Fruit fly (Drosophila melanogaster) whole organism, embryonic: ENCODE measurements around the gene Snr1.
A peak's percentile ranks its signal among the peaks of the same experiment; 100 is the strongest.

Source experiments
- Atf6 ChIP-seq: fragments of 200-800 bp; sonication (Bioruptor generic); IDR thresholded peaks from 2 replicates; pipeline ENCODE4 v1.3.6; 2022; ENCODE audit warnings: missing biosample characterization, missing genetic modification characterization
- Awh ChIP-seq: fragments of 200-800 bp; sonication (Bioruptor generic); IDR thresholded peaks from 2 replicates; pipeline ENCODE4, ENCODE4 v1.3.6; 2022; ENCODE audit warnings: missing biosample characterization, missing genetic modification characterization
- CG10267 ChIP-seq: fragments of 200-800 bp; sonication (Bioruptor generic); optimal IDR thresholded peaks from 2 replicates; lab custom pipeline; 2018; ENCODE audit warnings: missing biosample characterization, mild to moderate bottlenecking, missing genetic modification characterization, moderate library complexity
- CG10366 ChIP-seq: fragments of 200-800 bp; sonication (Bioruptor generic); IDR thresholded peaks from 2 replicates; pipeline ENCODE4 v1.3.6; 2022; ENCODE audit warnings: missing biosample characterization, missing genetic modification characterization
- CG11398 ChIP-seq: fragments of 200-800 bp; sonication (Bioruptor generic); optimal IDR thresholded peaks from 2 replicates; lab custom pipeline; 2016; ENCODE audit warnings: missing biosample characterization, missing genetic modification characterization
- CG11504 ChIP-seq: fragments of 200-800 bp; sonication (Bioruptor generic); optimal IDR thresholded peaks from 3 replicates; lab custom pipeline; 2019; ENCODE audit warnings: missing biosample characterization, mild to moderate bottlenecking, missing genetic modification characterization, moderate library complexity
- CG12299 ChIP-seq: fragments of 200-800 bp; sonication (Bioruptor generic); optimal IDR thresholded peaks from 2 replicates; lab custom pipeline; 2018; ENCODE audit warnings: missing biosample characterization, mild to moderate bottlenecking, missing genetic modification characterization
- CG13287 ChIP-seq: fragments of 200-800 bp; sonication (Bioruptor generic); IDR thresholded peaks from 2 replicates; pipeline ENCODE4 v1.3.6; 2022; ENCODE audit warnings: missing biosample characterization, missing genetic modification characterization; ENCODE audit not compliant: partially characterized antibody
- CG13424 ChIP-seq: fragments of 200-800 bp; sonication (Bioruptor generic); optimal IDR thresholded peaks from 2 replicates; lab custom pipeline; 2019; ENCODE audit warnings: missing biosample characterization, mild to moderate bottlenecking, missing genetic modification characterization, moderate library complexity
- CG14050 ChIP-seq: fragments of 200-800 bp; sonication (Bioruptor generic); IDR thresholded peaks from 3 replicates; pipeline ENCODE4 v1.3.6; 2022; ENCODE audit warnings: missing biosample characterization, missing genetic modification characterization
- CG14710 ChIP-seq: fragments of 200-800 bp; sonication (Bioruptor generic); optimal IDR thresholded peaks from 3 replicates; lab custom pipeline; 2019; ENCODE audit warnings: missing biosample characterization, mild to moderate bottlenecking, missing genetic modification characterization, moderate library complexity
- CG1529 ChIP-seq: fragments of 200-800 bp; sonication (Bioruptor generic); optimal IDR thresholded peaks from 3 replicates; lab custom pipeline; 2018; ENCODE audit warnings: missing biosample characterization, missing genetic modification characterization
- CG17328 ChIP-seq: fragments of 200-800 bp; sonication (Bioruptor generic); IDR thresholded peaks from 2 replicates; pipeline ENCODE4 v1.3.6; 2022; ENCODE audit warnings: missing biosample characterization, missing genetic modification characterization
- CG17802 ChIP-seq: fragments of 200-800 bp; sonication (Bioruptor generic); optimal IDR thresholded peaks from 2 replicates; lab custom pipeline; 2018; ENCODE audit warnings: missing biosample characterization, mild to moderate bottlenecking, missing genetic modification characterization, moderate library complexity
- CG17829 ChIP-seq: fragments of 200-800 bp; optimal IDR thresholded peaks from 2 replicates; lab custom pipeline; 2019; ENCODE audit warnings: missing biosample characterization, mild to moderate bottlenecking, missing genetic modification characterization, moderate library complexity
- CG2120 ChIP-seq: fragments of 200-800 bp; sonication (Bioruptor generic); optimal IDR thresholded peaks from 3 replicates; lab custom pipeline; 2016; ENCODE audit warnings: missing biosample characterization, missing genetic modification characterization
- CG2712 ChIP-seq: fragments of 200-800 bp; optimal IDR thresholded peaks from 3 replicates; lab custom pipeline; 2019; ENCODE audit warnings: missing biosample characterization, mild to moderate bottlenecking, missing genetic modification characterization, moderate library complexity
- CG30020 ChIP-seq: fragments of 200-800 bp; optimal IDR thresholded peaks from 2 replicates; lab custom pipeline; 2019; ENCODE audit warnings: missing biosample characterization, mild to moderate bottlenecking, missing genetic modification characterization, moderate library complexity
- CG33213 ChIP-seq: fragments of 200-800 bp; sonication (Bioruptor generic); optimal IDR thresholded peaks from 3 replicates; lab custom pipeline; 2016; ENCODE audit warnings: missing biosample characterization, missing genetic modification characterization
- CG34422 ChIP-seq: fragments of 200-800 bp; sonication (Bioruptor generic); IDR thresholded peaks from 3 replicates; pipeline ENCODE4 v1.3.6; 2022; ENCODE audit warnings: missing biosample characterization, missing genetic modification characterization
- CG4360 ChIP-seq: fragments of 200-800 bp; sonication (Bioruptor generic); IDR thresholded peaks from 2 replicates; pipeline ENCODE4 v1.3.6; 2022; ENCODE audit warnings: missing biosample characterization, missing genetic modification characterization
- CG7372 ChIP-seq: fragments of 200-800 bp; sonication (Bioruptor generic); IDR thresholded peaks from 2 replicates; pipeline ENCODE4 v1.3.6; 2022; ENCODE audit warnings: missing biosample characterization, missing genetic modification characterization
- CG8290 ChIP-seq, 3 experiments: fragments of 200-800 bp; sonication (Bioruptor generic); optimal IDR thresholded peaks; 2 replicates each; lab custom pipeline; 2016 to 2019; ENCODE audit warnings: missing biosample characterization in 3 of 3, missing genetic modification characterization in 3 of 3, mild to moderate bottlenecking in 2 of 3, moderate library complexity in 1 of 3
- CG8924 ChIP-seq: fragments of 200-800 bp; optimal IDR thresholded peaks from 3 replicates; lab custom pipeline; 2019; ENCODE audit warnings: missing biosample characterization, mild to moderate bottlenecking, missing genetic modification characterization, moderate library complexity
- Ets65A ChIP-seq: fragments of 200-800 bp; sonication (Bioruptor generic); peaks from one replicate; lab custom pipeline; 2016; ENCODE audit warnings: missing biosample characterization, missing genetic modification characterization
- HLH4C ChIP-seq: fragments of 200-800 bp; sonication (Bioruptor generic); IDR thresholded peaks from 3 replicates; pipeline ENCODE4 v1.3.6; 2022; ENCODE audit warnings: missing biosample characterization, missing genetic modification characterization; ENCODE audit not compliant: partially characterized antibody
- Jarid2 ChIP-seq: fragments of 200-800 bp; sonication (Bioruptor generic); optimal IDR thresholded peaks from 3 replicates; lab custom pipeline; 2017; ENCODE audit warnings: mild to moderate bottlenecking, missing biosample characterization, missing genetic modification reagents, missing genetic modification characterization
- MESR4 ChIP-seq: fragments of 200-800 bp; sonication (Bioruptor generic); optimal IDR thresholded peaks from 2 replicates; lab custom pipeline; 2018; ENCODE audit warnings: missing biosample characterization, mild to moderate bottlenecking, missing genetic modification characterization, moderate library complexity
- Oaz ChIP-seq: fragments of 200-800 bp; sonication (Bioruptor generic); IDR thresholded peaks from 2 replicates; pipeline ENCODE4 v1.3.6; 2022; ENCODE audit warnings: missing biosample characterization, missing genetic modification characterization
- Scr ChIP-seq: fragments of 200-800 bp; sonication (Bioruptor generic); IDR thresholded peaks from 2 replicates; pipeline ENCODE4 v1.3.6; 2022; ENCODE audit warnings: missing biosample characterization, missing genetic modification characterization; ENCODE audit not compliant: partially characterized antibody
- Sox100B ChIP-seq: fragments of 200-800 bp; sonication (Bioruptor generic); optimal IDR thresholded peaks from 3 replicates; lab custom pipeline; 2018; ENCODE audit warnings: missing biosample characterization, mild to moderate bottlenecking, missing genetic modification characterization
- Ssrp ChIP-seq: fragments of 200-800 bp; sonication (Bioruptor generic); optimal IDR thresholded peaks from 2 replicates; lab custom pipeline; 2018; ENCODE audit warnings: missing biosample characterization, mild to moderate bottlenecking, missing genetic modification characterization, moderate library complexity
- Vsx1 ChIP-seq: fragments of 200-800 bp; sonication (Bioruptor generic); optimal IDR thresholded peaks from 2 replicates; lab custom pipeline; 2017; ENCODE audit warnings: missing biosample characterization, mild to moderate bottlenecking, missing genetic modification characterization, missing genetic modification reagents
- bsh ChIP-seq, 2 experiments: fragments of 200-800 bp; sonication (Bioruptor generic); optimal IDR thresholded peaks; 2 replicates each; lab custom pipeline; 2017 to 2018; ENCODE audit warnings: mild to moderate bottlenecking in 2 of 2, missing biosample characterization in 2 of 2, missing genetic modification characterization in 2 of 2, moderate library complexity in 1 of 2
- ci ChIP-seq: fragments of 200-800 bp; sonication (Bioruptor generic); IDR thresholded peaks from 3 replicates; pipeline ENCODE4 v1.3.6; 2022; ENCODE audit warnings: missing biosample characterization, missing genetic modification characterization
- dmrt11E ChIP-seq: fragments of 200-800 bp; sonication (Bioruptor generic); optimal IDR thresholded peaks from 3 replicates; lab custom pipeline; 2018; ENCODE audit warnings: missing biosample characterization, mild to moderate bottlenecking, missing genetic modification characterization, moderate library complexity
- gro ChIP-seq: fragments of 200-800 bp; sonication (Bioruptor generic); optimal IDR thresholded peaks from 2 replicates; lab custom pipeline; 2016; ENCODE audit warnings: missing biosample characterization, missing genetic modification characterization
- hb ChIP-seq: fragments of 200-800 bp; sonication (Bioruptor generic); IDR thresholded peaks from 3 replicates; pipeline ENCODE4 v1.3.6; 2022; ENCODE audit warnings: missing biosample characterization, missing genetic modification characterization; ENCODE audit not compliant: partially characterized antibody
- lola ChIP-seq, 3 experiments: fragments of >200 bp in 2 of 3; fragments of 200-800 bp in 1 of 3; sonication (Bioruptor generic) in 1 of 3; optimal IDR thresholded peaks; 2 replicates each; lab custom pipeline; 2017 to 2019; ENCODE audit warnings: missing biosample characterization in 3 of 3, missing genetic modification characterization in 3 of 3, mild to moderate bottlenecking in 1 of 3, moderate library complexity in 1 of 3
- oc ChIP-seq: fragments of 200-800 bp; sonication (Bioruptor generic); optimal IDR thresholded peaks from 2 replicates; lab custom pipeline; 2018; ENCODE audit warnings: missing biosample characterization, mild to moderate bottlenecking, missing genetic modification characterization, moderate library complexity
- onecut ChIP-seq: fragments of 200-800 bp; sonication (Bioruptor generic); IDR thresholded peaks from 2 replicates; pipeline ENCODE4 v1.3.6; 2022; ENCODE audit warnings: missing biosample characterization, missing genetic modification characterization
- phol ChIP-seq: fragments of 200-800 bp; sonication (Bioruptor generic); optimal IDR thresholded peaks from 3 replicates; lab custom pipeline; 2018; ENCODE audit warnings: missing biosample characterization, mild to moderate bottlenecking, missing genetic modification characterization, moderate library complexity
- pzg ChIP-seq: fragments of 200-800 bp; sonication (Bioruptor generic); optimal IDR thresholded peaks from 3 replicates; lab custom pipeline; 2018; ENCODE audit warnings: missing biosample characterization, mild to moderate bottlenecking, missing genetic modification characterization, moderate library complexity
- ranshi ChIP-seq: fragments of 200-800 bp; sonication (Bioruptor generic); IDR thresholded peaks from 2 replicates; pipeline ENCODE4 v1.3.6; 2022; ENCODE audit warnings: missing biosample characterization, missing genetic modification characterization
- row ChIP-seq: fragments of 200-800 bp; sonication (Bioruptor generic); IDR thresholded peaks from 3 replicates; pipeline ENCODE4 v1.3.6; 2022; ENCODE audit warnings: missing biosample characterization, missing genetic modification characterization
- zf30C ChIP-seq: fragments of 200-800 bp; sonication (Bioruptor generic); optimal IDR thresholded peaks from 3 replicates; lab custom pipeline; 2018; ENCODE audit warnings: missing biosample characterization, mild to moderate bottlenecking, missing genetic modification characterization

Snr1 gene

DNA sequence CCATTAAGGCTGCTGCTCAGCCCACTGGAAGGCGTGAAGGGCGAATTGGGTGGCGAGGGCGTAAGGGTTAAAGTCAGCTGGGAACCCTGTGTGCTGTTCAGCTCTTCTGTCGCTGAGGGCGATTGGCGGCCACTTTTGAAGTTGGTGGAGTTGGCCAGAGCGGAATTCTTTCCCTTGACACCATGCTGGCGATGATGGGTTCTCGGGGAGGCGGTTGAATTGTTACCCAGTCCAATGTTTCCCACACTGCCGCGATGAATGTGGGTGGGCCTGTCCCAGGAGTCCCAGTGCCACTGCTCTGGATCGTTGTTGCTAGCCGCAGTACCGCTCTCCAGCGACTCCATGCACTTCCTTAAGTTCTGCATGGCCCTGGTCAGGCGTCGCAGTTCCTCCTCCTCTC is 12.1 kb downstream of the Snr1 start:
- TF ChIP-seq CG12299 (tag; lab: Kevin White, UChicago) (no peak), Ets65A (GFP tag; lab: Kevin White, UChicago) (peak; percentile 82)

DNA sequence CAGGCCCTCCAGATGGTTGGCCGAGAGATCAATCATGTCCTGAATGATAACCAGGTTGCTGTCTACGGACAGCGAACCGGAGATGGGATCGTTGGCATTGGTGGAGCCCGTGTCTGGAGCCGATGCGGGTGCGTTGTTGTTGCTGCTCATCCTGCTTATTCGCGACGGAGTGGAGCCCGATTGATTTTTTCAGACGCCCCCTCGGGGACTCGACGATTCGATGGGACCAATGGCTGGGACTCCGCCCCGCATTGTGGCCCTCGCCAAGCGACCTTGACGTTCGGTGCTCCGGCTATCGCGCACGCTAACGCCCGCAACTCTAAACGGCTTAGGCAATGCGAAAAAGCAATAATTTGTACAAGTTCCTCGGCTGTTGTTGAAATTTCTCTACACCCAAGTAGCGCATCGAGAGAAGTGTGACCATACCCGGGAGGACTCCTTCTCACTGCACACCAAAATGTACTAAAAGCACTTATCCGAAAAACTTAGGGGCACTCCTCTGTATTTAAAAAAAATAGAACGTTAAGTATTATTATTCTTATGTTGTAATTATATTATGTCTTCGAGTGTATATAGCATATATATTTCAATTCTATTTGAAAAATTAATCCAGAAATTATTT is 12.9 kb downstream of the Snr1 start, which contains the start of gene ksr:
Gene ksr, minus strand, starts transcription at position 419 of the 622 bp plus-strand sequence.
- TF ChIP-seq Atf6 (GFP tag; lab: Robert Waterston, UW) = no peak
- TF ChIP-seq Ssrp (tag; lab: Kevin White, UChicago) = no peak
- TF ChIP-seq CG33213 (GFP tag; lab: Kevin White, UChicago) = peak; percentile 5
- TF ChIP-seq Awh (GFP tag; lab: Robert Waterston, UW) = no peak
- TF ChIP-seq Jarid2 (GFP tag; lab: Kevin White, UChicago) = peak; percentile 2
- peak; percentile 38; the same call in 1 of the 3 replicates for TF ChIP-seq CG34422
- no peak for TF ChIP-seq oc (tag; lab: Kevin White, UChicago)
- TF ChIP-seq CG30020 = peak; percentile 70
- TF ChIP-seq lola (GFP tag; optimal IDR thresholded peaks at IDR 0.05; lab: Kevin White, UChicago) = peak in 1 of 3 experiments; percentile 29
- TF ChIP-seq bsh (GFP tag; optimal IDR thresholded peaks at IDR 0.05; lab: Kevin White, UChicago) = peak in 1 of 2 experiments; percentile 9
- TF ChIP-seq row = peak; percentile 78
- no peak for TF ChIP-seq CG11504 (tag; lab: Kevin White, UChicago)
- TF ChIP-seq MESR4 = peak; percentile 98
- peak; percentile 64 for TF ChIP-seq CG17829
- TF ChIP-seq Vsx1 = no peak
- TF ChIP-seq gro = no peak
- 0 out of 2 replicates have a peak, but pooled peaks have one; percentile 27 for TF ChIP-seq ranshi (GFP tag; lab: Robert Waterston, UW)
- no peak for TF ChIP-seq CG8290 (GFP tag; optimal IDR thresholded peaks at IDR 0.05; lab: Kevin White, UChicago)
- TF ChIP-seq CG8290 (tag; optimal IDR thresholded peaks at IDR 0.05; lab: Kevin White, UChicago) = no peak
- TF ChIP-seq CG14710 = peak; percentile 55
- TF ChIP-seq CG10366 (GFP tag; lab: Robert Waterston, UW) = peak; percentile 16; the same call in 1 of the 2 replicates
- TF ChIP-seq CG14050 (GFP tag; lab: Robert Waterston, UW) = peak; percentile 16; the same call in 1 of the 3 replicates
- TF ChIP-seq ci (GFP tag; lab: Robert Waterston, UW) = peak; percentile 38; the same call in 1 of the 3 replicates
- TF ChIP-seq onecut (GFP tag; lab: Robert Waterston, UW) = peak; percentile 80
- TF ChIP-seq CG17328 (GFP tag; lab: Robert Waterston, UW) = peak; percentile 36; the same call in 1 of the 2 replicates
- peak; percentile 33 for TF ChIP-seq CG13424 (tag; lab: Kevin White, UChicago)
- TF ChIP-seq dmrt11E = peak; percentile 50
- TF ChIP-seq CG17802 (tag; lab: Kevin White, UChicago) = peak; percentile 18
- peak; percentile 68 for TF ChIP-seq CG2712
- TF ChIP-seq CG1529 (GFP tag; lab: Kevin White, UChicago) = no peak
- TF ChIP-seq CG13287 = peak; percentile 21; the same call in 1 of the 2 replicates
- peak; percentile 74 for TF ChIP-seq CG10267 (tag; lab: Kevin White, UChicago)
- 0 out of 2 replicates have a peak, but pooled peaks have one; percentile 11 for TF ChIP-seq Scr (GFP tag; lab: Robert Waterston, UW)
- TF ChIP-seq CG4360 = peak; percentile 27; the same call in 1 of the 2 replicates
- TF ChIP-seq hb (GFP tag; lab: Robert Waterston, UW) = 0 out of 3 replicates have a peak, but pooled peaks have one; percentile 17
- TF ChIP-seq Sox100B (GFP tag; lab: Kevin White, UChicago) = no peak
- peak; percentile 48 for TF ChIP-seq pzg (GFP tag; lab: Kevin White, UChicago)
- TF ChIP-seq CG8924 = peak; percentile 50
- peak; percentile 16 for TF ChIP-seq CG2120
- peak; percentile 35; the same call in 1 of the 3 replicates for TF ChIP-seq HLH4C (GFP tag; lab: Robert Waterston, UW)
- no peak for TF ChIP-seq CG7372 (GFP tag; lab: Robert Waterston, UW)
- TF ChIP-seq phol = peak; percentile 43
- peak; percentile 29 for TF ChIP-seq zf30C (GFP tag; lab: Kevin White, UChicago)
- no peak for TF ChIP-seq Oaz
- TF ChIP-seq CG11398 (GFP tag; lab: Kevin White, UChicago) = no peak
